Worm (Caenorhabditis elegans) whole organism, mixed stage, embryonic: ENCODE data around the gene ptc-1.

Experiments used
- ceh-39 ChIP-seq: fragments of 150-350 bp; optimal IDR thresholded peaks from 2 replicates; lab custom pipeline; 2014; ENCODE audit warnings: missing biosample characterization, missing genetic modification characterization
- drap-1 ChIP-seq: fragments of 200-800 bp; sonication (Bioruptor generic); optimal IDR thresholded peaks from 3 replicates; lab custom pipeline; 2018; ENCODE audit warnings: mild to moderate bottlenecking, missing genetic modification characterization, missing compliant biosample characterization
- lin-13 ChIP-seq: fragments of 150-350 bp; optimal IDR thresholded peaks from 2 replicates; lab custom pipeline; 2014; ENCODE audit warnings: missing biosample characterization, missing genetic modification characterization
- nhr-12 ChIP-seq: fragments of 150-350 bp; optimal IDR thresholded peaks from 2 replicates; lab custom pipeline; 2014; ENCODE audit warnings: missing biosample characterization, missing genetic modification characterization
- nhr-76 ChIP-seq: sonication (generic microtip); optimal IDR thresholded peaks from 2 replicates; lab custom pipeline; 2017; ENCODE audit warnings: missing biosample characterization, missing genetic modification characterization
- snpc-4 ChIP-seq: fragments of 150-350 bp; optimal IDR thresholded peaks from 2 replicates; lab custom pipeline; 2014; ENCODE audit warnings: missing biosample characterization, missing genetic modification characterization
- unc-62 ChIP-seq: fragments of 150-350 bp; optimal IDR thresholded peaks from 2 replicates; lab custom pipeline; 2014; ENCODE audit warnings: missing biosample characterization, missing genetic modification reagents, missing genetic modification characterization

- TF ChIP-seq snpc-4 (tag; lab: Kevin White, UChicago) (no peak), nhr-76 (tag; lab: Kevin White, UChicago) (no peak), lin-13 (tag; lab: Kevin White, UChicago) (no peak), drap-1 (GFP tag; lab: Kevin White, UChicago) (no peak), nhr-12 (tag; lab: Kevin White, UChicago) (no peak), ceh-39 (tag; lab: Kevin White, UChicago) (no peak), unc-62 (no peak)
Measured at ce11 chrII:7946830-7947425, 53.9 kb downstream of the ptc-1 start, which contains the start of gene ZK669.5.
